Worm (Caenorhabditis elegans) whole organism, L4 larva: ENCODE results near the gene fbxa-206.
"Not testable (repeated sequence)": the region's sequence is repeated elsewhere in the genome, so short reads cannot be mapped to it uniquely, and the experiment has no call there.

ENCODE experiments used
- F26F4.8 ChIP-seq: fragments of 200-800 bp; sonication (Bioruptor generic); conservative IDR thresholded peaks from 2 replicates; pipeline ENCODE4 v1.3.6; 2022; ENCODE audit warnings: missing genetic modification characterization, missing compliant biosample characterization
- F37D6.2 ChIP-seq: sonication (generic microtip); optimal IDR thresholded peaks from 2 replicates; lab custom pipeline; 2016; ENCODE audit warnings: mild to moderate bottlenecking, missing genetic modification characterization, missing compliant biosample characterization
- F49E8.2 ChIP-seq: sonication (generic microtip); optimal IDR thresholded peaks from 2 replicates; lab custom pipeline; 2016; ENCODE audit warnings: missing compliant biosample characterization, mild to moderate bottlenecking, missing genetic modification characterization, borderline replicate concordance
- T20F7.1 ChIP-seq: fragments of 200-800 bp; sonication (Bioruptor generic); optimal IDR thresholded peaks from 2 replicates; lab custom pipeline; 2018; ENCODE audit warnings: mild to moderate bottlenecking, missing genetic modification characterization, missing compliant biosample characterization
- T26A8.4 ChIP-seq: fragments of 200-800 bp; sonication (Bioruptor generic); IDR thresholded peaks from 2 replicates; pipeline ENCODE4 v1.3.6; 2022; ENCODE audit warnings: missing genetic modification characterization, missing compliant biosample characterization
- Y48G9A.11 ChIP-seq: fragments of 200-800 bp; sonication (Bioruptor generic); IDR thresholded peaks from 2 replicates; pipeline ENCODE4 v1.3.6; 2022; ENCODE audit warnings: missing genetic modification reagents, missing genetic modification characterization, missing compliant biosample characterization
- Y5F2A.4 ChIP-seq: fragments of 200-800 bp; sonication (Bioruptor generic); optimal IDR thresholded peaks from 2 replicates; lab custom pipeline; 2018; ENCODE audit warnings: mild to moderate bottlenecking, missing genetic modification characterization, missing compliant biosample characterization
- Y75B8A.6 ChIP-seq: fragments of 200-800 bp; sonication (Bioruptor generic); IDR thresholded peaks from 2 replicates; pipeline ENCODE4 v1.3.6; 2022; ENCODE audit warnings: missing genetic modification reagents, missing genetic modification characterization, missing compliant biosample characterization
- ZK546.5 ChIP-seq, 2 experiments: sonication (generic microtip); optimal IDR thresholded peaks; 2 replicates each; lab custom pipeline; 2017; ENCODE audit warnings: missing biosample characterization in 2 of 2, missing genetic modification characterization in 2 of 2
- arid-1 ChIP-seq: fragments of 200-800 bp; sonication (Bioruptor generic); conservative IDR thresholded peaks from 2 replicates; pipeline ENCODE4 v1.3.6; 2022; ENCODE audit warnings: missing genetic modification reagents, missing genetic modification characterization, missing compliant biosample characterization
- ceh-28 ChIP-seq: fragments of 150-350 bp; optimal IDR thresholded peaks from 2 replicates; lab custom pipeline; 2014; ENCODE audit warnings: missing biosample characterization, missing genetic modification reagents, missing genetic modification characterization
- ceh-32 ChIP-seq: sonication (generic microtip); optimal IDR thresholded peaks from 2 replicates; lab custom pipeline; 2016; ENCODE audit warnings: mild to moderate bottlenecking, missing genetic modification characterization, missing compliant biosample characterization; ENCODE audit not compliant: poor library complexity
- ceh-44 ChIP-seq: fragments of 200-800 bp; sonication (Bioruptor generic); IDR thresholded peaks from 2 replicates; pipeline ENCODE4 v1.3.6; 2022; ENCODE audit warnings: missing genetic modification reagents, missing genetic modification characterization, missing compliant biosample characterization
- ceh-62 ChIP-seq: sonication (generic microtip); optimal IDR thresholded peaks from 2 replicates; lab custom pipeline; 2017; ENCODE audit warnings: missing biosample characterization, missing genetic modification characterization
- ctbp-1 ChIP-seq: fragments of 200-800 bp; sonication (Bioruptor generic); IDR thresholded peaks from 2 replicates; pipeline ENCODE4 v1.3.6; 2022; ENCODE audit warnings: missing genetic modification reagents, missing genetic modification characterization, missing compliant biosample characterization
- daf-12 ChIP-seq: fragments of 150-350 bp; optimal IDR thresholded peaks from 2 replicates; lab custom pipeline; 2014; ENCODE audit warnings: missing biosample characterization, missing genetic modification reagents, missing genetic modification characterization
- daf-16 ChIP-seq, 3 experiments: sonication (generic microtip); optimal IDR thresholded peaks; 2 replicates each; lab custom pipeline; 2016 to 2017; ENCODE audit warnings: missing genetic modification characterization in 3 of 3, missing genetic modification reagents in 3 of 3, mild to moderate bottlenecking in 2 of 3, missing compliant biosample characterization in 2 of 3, missing biosample characterization in 1 of 3, moderate library complexity in 1 of 3
- dmd-6 ChIP-seq: fragments of 200-800 bp; sonication (Bioruptor generic); IDR thresholded peaks from 2 replicates; pipeline ENCODE4 v1.3.6; 2022; ENCODE audit warnings: missing genetic modification reagents, missing genetic modification characterization, missing compliant biosample characterization
- dpl-1 ChIP-seq: fragments of 150-350 bp; optimal IDR thresholded peaks from 2 replicates; lab custom pipeline; 2014; ENCODE audit warnings: missing biosample characterization, missing genetic modification reagents, missing genetic modification characterization
- egl-27 ChIP-seq: sonication (generic microtip); optimal IDR thresholded peaks from 3 replicates; lab custom pipeline; 2017; ENCODE audit warnings: missing biosample characterization, missing genetic modification reagents, missing genetic modification characterization
- gei-8 ChIP-seq: fragments of 200-800 bp; sonication (Bioruptor generic); optimal IDR thresholded peaks from 2 replicates; lab custom pipeline; 2018; ENCODE audit warnings: mild to moderate bottlenecking, missing genetic modification characterization, missing compliant biosample characterization
- lin-15B ChIP-seq: fragments of 150-350 bp; sonication (generic microtip); optimal IDR thresholded peaks from 3 replicates; lab custom pipeline; 2014; ENCODE audit warnings: missing biosample characterization, missing genetic modification characterization
- lin-38 ChIP-seq: fragments of 200-800 bp; sonication (Bioruptor generic); IDR thresholded peaks from 2 replicates; pipeline ENCODE4 v1.3.6; 2022; ENCODE audit warnings: missing genetic modification reagents, missing genetic modification characterization, missing compliant biosample characterization
- lin-39 ChIP-seq: fragments of 150-350 bp; optimal IDR thresholded peaks from 2 replicates; lab custom pipeline; 2014; ENCODE audit warnings: missing biosample characterization, missing genetic modification reagents, missing genetic modification characterization
- lir-3 ChIP-seq: sonication (generic microtip); optimal IDR thresholded peaks from 2 replicates; lab custom pipeline; 2016; ENCODE audit warnings: mild to moderate bottlenecking, missing genetic modification characterization, missing compliant biosample characterization
- mdl-1 ChIP-seq, 2 experiments: fragments of 150-350 bp in 1 of 2; sonication (generic microtip) in 1 of 2; optimal IDR thresholded peaks; 2 replicates each; lab custom pipeline; 2014 to 2017; ENCODE audit warnings: missing biosample characterization in 2 of 2, missing genetic modification characterization in 2 of 2
- mdt-29 ChIP-seq: fragments of 200-800 bp; sonication (Bioruptor generic); IDR thresholded peaks from 2 replicates; pipeline ENCODE4 v1.3.6; 2022; ENCODE audit warnings: missing genetic modification reagents, missing genetic modification characterization, missing compliant biosample characterization
- mxl-2 ChIP-seq: fragments of 200-800 bp; sonication (Bioruptor generic); conservative IDR thresholded peaks from 2 replicates; pipeline ENCODE4 v1.3.6; 2022; ENCODE audit warnings: missing genetic modification reagents, missing genetic modification characterization, missing compliant biosample characterization
- nhr-10 ChIP-seq: fragments of 150-350 bp; optimal IDR thresholded peaks from 2 replicates; lab custom pipeline; 2014; ENCODE audit warnings: missing biosample characterization, missing genetic modification characterization
- nhr-102 ChIP-seq: sonication (generic microtip); optimal IDR thresholded peaks from 2 replicates; lab custom pipeline; 2016; ENCODE audit warnings: mild to moderate bottlenecking, missing genetic modification characterization, moderate library complexity, missing compliant biosample characterization
- nhr-42 ChIP-seq: fragments of 200-800 bp; sonication (Bioruptor generic); IDR thresholded peaks from 2 replicates; pipeline ENCODE4 v1.3.6; 2022; ENCODE audit warnings: missing genetic modification characterization, missing compliant biosample characterization
- nhr-48 ChIP-seq: sonication (generic microtip); optimal IDR thresholded peaks from 2 replicates; lab custom pipeline; 2016; ENCODE audit warnings: mild to moderate bottlenecking, missing genetic modification characterization, missing compliant biosample characterization
- php-3 ChIP-seq: fragments of 200-800 bp; sonication (Bioruptor generic); IDR thresholded peaks from 2 replicates; pipeline ENCODE4 v1.3.6; 2022; ENCODE audit warnings: missing genetic modification reagents, missing genetic modification characterization, missing compliant biosample characterization
- spr-1 ChIP-seq: sonication (generic microtip); optimal IDR thresholded peaks from 2 replicates; lab custom pipeline; 2016; ENCODE audit warnings: mild to moderate bottlenecking, missing genetic modification characterization, missing compliant biosample characterization
- zag-1 ChIP-seq: fragments of 150-350 bp; optimal IDR thresholded peaks from 2 replicates; lab custom pipeline; 2014; ENCODE audit warnings: missing biosample characterization, missing genetic modification characterization
- zfp-2 ChIP-seq: sonication (generic microtip); optimal IDR thresholded peaks from 2 replicates; lab custom pipeline; 2016; ENCODE audit warnings: mild to moderate bottlenecking, missing genetic modification characterization, missing compliant biosample characterization
- zfp-3 ChIP-seq: fragments of 200-800 bp; sonication (Bioruptor generic); conservative IDR thresholded peaks from 2 replicates; pipeline ENCODE4 v1.3.6; 2022; ENCODE audit warnings: missing genetic modification reagents, missing genetic modification characterization, missing compliant biosample characterization
- zip-11 ChIP-seq: fragments of 200-800 bp; sonication (Bioruptor generic); IDR thresholded peaks from 2 replicates; pipeline ENCODE4 v1.3.6; 2022; ENCODE audit warnings: missing genetic modification characterization, missing compliant biosample characterization
- ztf-7 ChIP-seq: fragments of 150-350 bp; optimal IDR thresholded peaks from 2 replicates; lab custom pipeline; 2014; ENCODE audit warnings: missing biosample characterization, missing genetic modification characterization

The fbxa-206 gene

ce11 chrV:16948011-16948410 lies 29.7 kb upstream of the fbxa-206 start, which contains the start of gene fbxa-112:
fbxa-112 (minus strand) TSS chrV:16948111.
- TF ChIP-seq lin-38 (GFP tag; lab: Robert Waterston, UW); nhr-10 (tag; lab: Kevin White, UChicago); egl-27: not testable (repeated sequence)

ce11 chrV:16938731-16939130 lies 20.5 kb upstream of the fbxa-206 start, which contains the start of gene fbxa-148:
fbxa-148 (plus strand) TSS chrV:16939031.
- TF ChIP-seq T26A8.4, T20F7.1, zfp-3: not testable (repeated sequence)

DNA sequence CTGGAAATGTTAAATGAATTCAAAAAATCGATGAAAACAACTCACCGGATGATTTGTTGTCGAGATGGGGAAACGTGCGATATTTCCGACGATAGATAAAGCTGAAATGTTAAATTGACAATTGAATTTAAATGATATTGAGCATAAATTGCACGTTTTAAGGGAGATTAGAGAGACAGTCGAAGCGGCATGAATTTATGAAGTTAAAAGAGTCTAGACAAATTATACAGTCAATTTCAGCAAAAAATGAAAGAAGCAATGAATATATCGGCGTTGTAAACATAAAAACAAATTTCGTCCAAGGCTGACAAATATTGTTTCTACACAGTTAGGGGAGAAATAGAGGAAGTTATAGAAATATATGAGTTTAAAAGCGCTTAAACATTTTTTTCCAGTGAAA lies 9.1 kb upstream of the fbxa-206 start, which contains the start of gene Y102A5C.36:
Y102A5C.36 (minus strand) TSS at position 101 of the 400 bp plus-strand sequence.
- TF ChIP-seq mdl-1 (tag; optimal IDR thresholded peaks at IDR 0.05; lab: Kevin White, UChicago): no peak
- no peak for TF ChIP-seq ceh-28 (tag; lab: Kevin White, UChicago)
- no peak for TF ChIP-seq ctbp-1
- TF ChIP-seq arid-1 (GFP tag; lab: Robert Waterston, UW): no peak
- no peak for TF ChIP-seq gei-8 (GFP tag; lab: Kevin White, UChicago)
- TF ChIP-seq Y75B8A.6 (GFP tag; lab: Robert Waterston, UW): no peak

- TF ChIP-seq lin-39 (tag; lab: Kevin White, UChicago): no peak
- TF ChIP-seq ztf-7: no peak
- TF ChIP-seq dmd-6: no peak
- TF ChIP-seq Y48G9A.11: no peak
- no peak for TF ChIP-seq nhr-102 (tag; lab: Kevin White, UChicago)
- no peak for TF ChIP-seq ceh-62 (tag; lab: Kevin White, UChicago)
- TF ChIP-seq mdt-29 (GFP tag; lab: Robert Waterston, UW): no peak
- no peak for TF ChIP-seq lin-15B (tag; lab: Kevin White, UChicago)
- no peak for TF ChIP-seq spr-1 (tag; lab: Kevin White, UChicago)
- TF ChIP-seq Y75B8A.6 (GFP tag; lab: Robert Waterston, UW): no peak
- TF ChIP-seq Y5F2A.4 (GFP tag; lab: Kevin White, UChicago): no peak
- no peak for TF ChIP-seq daf-12 (tag; lab: Kevin White, UChicago)
- no peak for TF ChIP-seq egl-27
- TF ChIP-seq mxl-2 (GFP tag; lab: Robert Waterston, UW): no peak
- TF ChIP-seq daf-16 (GFP tag; optimal IDR thresholded peaks at IDR 0.05; lab: Kevin White, UChicago): no peak
- TF ChIP-seq daf-16 (tag; optimal IDR thresholded peaks at IDR 0.05; lab: Kevin White, UChicago): no peak
Observed at ce11 chrV:16921952-16922351, 3.7 kb upstream of the fbxa-206 start, which contains the start of gene Y102A5C.4. Y102A5C.4 (plus strand) TSS chrV:16922252.

DNA sequence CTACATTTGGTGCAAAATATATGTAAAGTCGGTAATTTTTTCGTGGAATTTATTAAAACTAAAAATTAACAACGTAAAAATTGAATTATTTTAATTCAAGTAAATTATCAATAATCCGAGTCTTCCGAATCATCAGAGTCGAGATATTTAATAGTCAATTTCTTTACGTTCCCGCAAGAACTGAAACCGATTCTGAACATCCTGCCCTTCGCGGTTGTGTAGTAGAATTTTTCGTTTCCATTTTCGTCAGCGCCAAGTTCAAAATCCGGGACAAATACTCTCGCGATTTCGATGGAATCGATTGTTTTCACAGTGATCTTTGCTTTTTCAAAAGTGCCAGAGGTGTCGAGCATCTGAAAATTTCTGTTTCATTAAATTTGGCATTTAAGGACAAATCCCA lies 1.4 kb upstream of the fbxa-206 start:
- TF ChIP-seq lin-38 (GFP tag; lab: Robert Waterston, UW) (peak; percentile 63), F49E8.2 (tag; lab: Kevin White, UChicago) (peak; percentile 68), lin-15B (tag; lab: Kevin White, UChicago) (no peak)

- TF ChIP-seq mdl-1 (tag; optimal IDR thresholded peaks at IDR 0.05; lab: Kevin White, UChicago): no peak
- no peak for TF ChIP-seq lir-3
- TF ChIP-seq ceh-32 (tag; lab: Kevin White, UChicago): no peak
- no peak for TF ChIP-seq F37D6.2 (tag; lab: Kevin White, UChicago)
- TF ChIP-seq dpl-1 (GFP tag; lab: Kevin White, UChicago): no peak
- no peak for TF ChIP-seq F49E8.2 (tag; lab: Kevin White, UChicago)
- TF ChIP-seq nhr-42 (GFP tag; lab: Robert Waterston, UW): no peak
- no peak for TF ChIP-seq F26F4.8 (GFP tag; lab: Robert Waterston, UW)
- no peak for TF ChIP-seq nhr-48 (tag; lab: Kevin White, UChicago)
- no peak for TF ChIP-seq php-3 (GFP tag; lab: Robert Waterston, UW)
- TF ChIP-seq ZK546.5 (tag; optimal IDR thresholded peaks at IDR 0.05; lab: Kevin White, UChicago): no peak
- TF ChIP-seq daf-12 (tag; lab: Kevin White, UChicago): no peak
- TF ChIP-seq zip-11: no peak
- TF ChIP-seq zag-1 (tag; lab: Kevin White, UChicago): no peak
- no peak for TF ChIP-seq ceh-44 (GFP tag; lab: Robert Waterston, UW)
- TF ChIP-seq zfp-2 (tag; lab: Kevin White, UChicago): no peak
Observed at ce11 chrV:16916079-16916478, 2.2 kb downstream of the fbxa-206 start, which contains the start of gene F09C6.10. F09C6.10 (minus strand) TSS chrV:16916179.
